Worm (Caenorhabditis elegans) whole organism, young adult: Measurements from ENCODE around the gene C06G4.4.

Experiments
- D2030.7 ChIP-seq: fragments of 200-800 bp; sonication (Bioruptor generic); IDR thresholded peaks from 2 replicates; pipeline ENCODE4 v1.3.6; 2022; ENCODE audit warnings: missing genetic modification reagents, missing genetic modification characterization, missing compliant biosample characterization
- F23B12.7 ChIP-seq: sonication (generic microtip); optimal IDR thresholded peaks from 2 replicates; lab custom pipeline; 2017; ENCODE audit warnings: missing genetic modification characterization, mild to moderate bottlenecking, missing compliant biosample characterization, antibody characterized with exemption, moderate library complexity; ENCODE audit not compliant: insufficient read depth
- F33H1.4 ChIP-seq: fragments of 200-800 bp; sonication (Bioruptor generic); IDR thresholded peaks from 2 replicates; pipeline ENCODE4 v1.3.6; 2022; ENCODE audit warnings: missing genetic modification reagents, missing genetic modification characterization, missing compliant biosample characterization
- F37B4.10 ChIP-seq: fragments of 200-800 bp; sonication (Bioruptor generic); IDR thresholded peaks from 2 replicates; pipeline ENCODE4 v1.3.6; 2022; ENCODE audit warnings: missing genetic modification characterization, missing compliant biosample characterization
- F52B5.7 ChIP-seq: sonication (generic microtip); optimal IDR thresholded peaks from 2 replicates; lab custom pipeline; 2016; ENCODE audit warnings: mild to moderate bottlenecking, missing genetic modification characterization, missing compliant biosample characterization
- Y67H2A.10 ChIP-seq: fragments of 200-800 bp; sonication (Bioruptor generic); conservative IDR thresholded peaks from 2 replicates; pipeline ENCODE4 v1.3.6; 2022; ENCODE audit warnings: missing genetic modification reagents, missing genetic modification characterization, missing compliant biosample characterization
- Y79H2A.3 ChIP-seq: fragments of 200-800 bp; sonication (Bioruptor generic); conservative IDR thresholded peaks from 2 replicates; pipeline ENCODE4 v1.3.6; 2022; ENCODE audit warnings: missing genetic modification reagents, missing genetic modification characterization, missing compliant biosample characterization
- Y95B8A.8 ChIP-seq: fragments of 200-800 bp; sonication (Bioruptor generic); IDR thresholded peaks from 2 replicates; pipeline ENCODE4 v1.3.6; 2022; ENCODE audit warnings: missing genetic modification reagents, missing genetic modification characterization, missing compliant biosample characterization
- attf-5 ChIP-seq: fragments of 200-800 bp; sonication (Bioruptor generic); optimal IDR thresholded peaks from 2 replicates; lab custom pipeline; 2018; ENCODE audit warnings: mild to moderate bottlenecking, missing genetic modification characterization, missing compliant biosample characterization
- bed-2 ChIP-seq: fragments of 200-800 bp; sonication (Bioruptor generic); IDR thresholded peaks from 2 replicates; pipeline ENCODE4 v1.3.6; 2022; ENCODE audit warnings: missing genetic modification reagents, missing genetic modification characterization, missing compliant biosample characterization
- ceh-100 ChIP-seq: fragments of 200-800 bp; sonication (Bioruptor generic); IDR thresholded peaks from 2 replicates; pipeline ENCODE4 v1.3.6; 2022; ENCODE audit warnings: missing genetic modification reagents, missing genetic modification characterization, missing compliant biosample characterization
- ceh-27 ChIP-seq: fragments of 200-800 bp; sonication (Bioruptor generic); optimal IDR thresholded peaks from 2 replicates; lab custom pipeline; 2018; ENCODE audit warnings: mild to moderate bottlenecking, missing genetic modification characterization, moderate library complexity, missing compliant biosample characterization
- ceh-40 ChIP-seq: fragments of 200-800 bp; sonication (Bioruptor generic); IDR thresholded peaks from 2 replicates; pipeline ENCODE4 v1.3.6; 2022; ENCODE audit warnings: missing genetic modification characterization, missing compliant biosample characterization
- ceh-58 ChIP-seq: fragments of 200-800 bp; sonication (Bioruptor generic); IDR thresholded peaks from 2 replicates; pipeline ENCODE4 v1.3.6; 2022; ENCODE audit warnings: missing genetic modification characterization, missing compliant biosample characterization
- dox-1 ChIP-seq: fragments of 200-800 bp; sonication (Bioruptor generic); IDR thresholded peaks from 2 replicates; pipeline ENCODE4 v1.3.6; 2022; ENCODE audit warnings: missing genetic modification reagents, missing genetic modification characterization, missing compliant biosample characterization
- dpff-1 ChIP-seq: sonication (generic microtip); optimal IDR thresholded peaks from 2 replicates; lab custom pipeline; 2017; ENCODE audit warnings: mild to moderate bottlenecking, missing genetic modification characterization, missing compliant biosample characterization
- dpl-1 ChIP-seq: fragments of 150-350 bp; optimal IDR thresholded peaks from 2 replicates; lab custom pipeline; 2014; ENCODE audit warnings: missing biosample characterization, missing genetic modification reagents, missing genetic modification characterization
- efl-1 ChIP-seq: fragments of 150-350 bp; optimal IDR thresholded peaks from 2 replicates; lab custom pipeline; 2014; ENCODE audit warnings: missing biosample characterization, missing genetic modification reagents, missing genetic modification characterization
- egl-44 ChIP-seq: fragments of 200-800 bp; sonication (Bioruptor generic); IDR thresholded peaks from 2 replicates; pipeline ENCODE4 v1.3.6; 2022; ENCODE audit warnings: missing genetic modification reagents, missing genetic modification characterization, missing compliant biosample characterization
- ekl-4 ChIP-seq: fragments of 200-800 bp; sonication (Bioruptor generic); IDR thresholded peaks from 2 replicates; pipeline ENCODE4 v1.3.6; 2022; ENCODE audit warnings: missing genetic modification reagents, missing genetic modification characterization, missing compliant biosample characterization
- him-1 ChIP-seq: sonication (generic microtip); optimal IDR thresholded peaks from 2 replicates; lab custom pipeline; 2016; ENCODE audit warnings: missing genotype, missing genetic modification reagents, missing genetic modification characterization, missing compliant biosample characterization
- hmg-1.2 ChIP-seq: fragments of 200-800 bp; sonication (Bioruptor generic); IDR thresholded peaks from 2 replicates; pipeline ENCODE4 v1.3.6; 2022; ENCODE audit warnings: missing genetic modification reagents, missing genetic modification characterization, missing compliant biosample characterization
- lin-40 ChIP-seq: sonication (generic microtip); optimal IDR thresholded peaks from 2 replicates; lab custom pipeline; 2016; ENCODE audit warnings: missing genetic modification characterization, mild to moderate bottlenecking, missing compliant biosample characterization, missing genotype, missing genetic modification reagents
- lin-54 ChIP-seq: fragments of 200-800 bp; sonication (Bioruptor generic); optimal IDR thresholded peaks from 2 replicates; lab custom pipeline; 2018; ENCODE audit warnings: mild to moderate bottlenecking, missing genetic modification characterization, missing compliant biosample characterization
- lir-1 ChIP-seq: fragments of 200-800 bp; sonication (Bioruptor generic); conservative IDR thresholded peaks from 2 replicates; pipeline ENCODE4 v1.3.6; 2022; ENCODE audit warnings: missing genetic modification reagents, missing genetic modification characterization, missing compliant biosample characterization
- lsl-1 ChIP-seq: fragments of 200-800 bp; sonication (Bioruptor generic); optimal IDR thresholded peaks from 2 replicates; lab custom pipeline; 2018; ENCODE audit warnings: mild to moderate bottlenecking, missing genetic modification characterization, moderate library complexity, missing compliant biosample characterization
- madf-10 ChIP-seq: sonication (generic microtip); optimal IDR thresholded peaks from 2 replicates; lab custom pipeline; 2016; ENCODE audit warnings: mild to moderate bottlenecking, missing genetic modification characterization, missing compliant biosample characterization
- madf-3 ChIP-seq: fragments of 200-800 bp; sonication (Bioruptor generic); IDR thresholded peaks from 2 replicates; pipeline ENCODE4 v1.3.6; 2022; ENCODE audit warnings: missing genetic modification reagents, missing genetic modification characterization, missing compliant biosample characterization
- madf-6 ChIP-seq: fragments of 200-800 bp; sonication (Bioruptor generic); IDR thresholded peaks from 2 replicates; pipeline ENCODE4 v1.3.6; 2022; ENCODE audit warnings: missing genetic modification reagents, missing genetic modification characterization, missing compliant biosample characterization
- madf-8 ChIP-seq: fragments of 200-800 bp; sonication (Bioruptor generic); conservative IDR thresholded peaks from 2 replicates; pipeline ENCODE4 v1.3.6; 2022; ENCODE audit warnings: missing genetic modification reagents, missing genetic modification characterization, missing compliant biosample characterization
- mes-4 ChIP-seq: sonication (generic microtip); optimal IDR thresholded peaks from 2 replicates; lab custom pipeline; 2016; ENCODE audit warnings: missing genotype, missing genetic modification characterization, missing compliant biosample characterization
- nfyb-1 ChIP-seq: fragments of 200-800 bp; sonication (Bioruptor generic); IDR thresholded peaks from 2 replicates; pipeline ENCODE4 v1.3.6; 2022; ENCODE audit warnings: missing genetic modification reagents, missing genetic modification characterization, missing compliant biosample characterization
- nhr-120 ChIP-seq: fragments of 200-800 bp; sonication (Bioruptor generic); IDR thresholded peaks from 2 replicates; pipeline ENCODE4 v1.3.6; 2022; ENCODE audit warnings: missing genetic modification characterization, missing compliant biosample characterization
- nhr-80 ChIP-seq: sonication (generic microtip); optimal IDR thresholded peaks from 2 replicates; lab custom pipeline; 2016; ENCODE audit warnings: missing genetic modification characterization, missing compliant biosample characterization
- nhr-90 ChIP-seq: sonication (generic microtip); optimal IDR thresholded peaks from 2 replicates; lab custom pipeline; 2016; ENCODE audit warnings: missing genotype, mild to moderate bottlenecking, missing genetic modification characterization, missing compliant biosample characterization
- pbrm-1 ChIP-seq: fragments of 200-800 bp; sonication (Bioruptor generic); IDR thresholded peaks from 2 replicates; pipeline ENCODE4 v1.3.6; 2022; ENCODE audit warnings: missing genetic modification reagents, missing genetic modification characterization, missing compliant biosample characterization
- pha-4 ChIP-seq: fragments of 150-350 bp; sonication (generic microtip); optimal IDR thresholded peaks from 2 replicates; lab custom pipeline; 2014; ENCODE audit warnings: missing biosample characterization, missing genetic modification reagents, missing genetic modification characterization
- rec-8 ChIP-seq, 2 experiments: sonication (generic microtip); optimal IDR thresholded peaks; 2 replicates each; lab custom pipeline; 2016; ENCODE audit warnings: mild to moderate bottlenecking in 2 of 2, missing genetic modification characterization in 2 of 2, missing genetic modification reagents in 2 of 2, missing genotype in 2 of 2, missing biosample characterization in 1 of 2, missing compliant biosample characterization in 1 of 2, moderate library complexity in 1 of 2
- sdz-38 ChIP-seq: sonication (generic microtip); optimal IDR thresholded peaks from 2 replicates; lab custom pipeline; 2016; ENCODE audit warnings: missing genotype, missing genetic modification characterization, missing compliant biosample characterization
- sea-2 ChIP-seq: fragments of 200-800 bp; sonication (Bioruptor generic); IDR thresholded peaks from 2 replicates; pipeline ENCODE4 v1.3.6; 2022; ENCODE audit warnings: missing genetic modification characterization, missing compliant biosample characterization
- snpc-4 ChIP-seq, 5 experiments: fragments of 150-350 bp in 1 of 5; sonication (generic microtip) in 4 of 5; optimal IDR thresholded peaks; 2 replicates each; lab custom pipeline; 2014 to 2018; ENCODE audit warnings: missing genetic modification characterization in 5 of 5, missing biosample characterization in 3 of 5, antibody characterized with exemption in 2 of 5, mild to moderate bottlenecking in 2 of 5, missing compliant biosample characterization in 2 of 5, missing genotype in 2 of 5, moderate library complexity in 2 of 5, missing genetic modification reagents in 1 of 5
- sptf-2 ChIP-seq: fragments of 200-800 bp; sonication (Bioruptor generic); optimal IDR thresholded peaks from 2 replicates; lab custom pipeline; 2018; ENCODE audit warnings: mild to moderate bottlenecking, missing genetic modification characterization, missing compliant biosample characterization
- unc-130 ChIP-seq: sonication (generic microtip); optimal IDR thresholded peaks from 2 replicates; lab custom pipeline; 2016; ENCODE audit warnings: missing genetic modification reagents, missing genetic modification characterization, missing compliant biosample characterization
- xnd-1 ChIP-seq: sonication (generic microtip); optimal IDR thresholded peaks from 2 replicates; lab custom pipeline; 2016; ENCODE audit warnings: missing genotype, missing genetic modification reagents, missing genetic modification characterization, missing compliant biosample characterization
- zfh-2 ChIP-seq: fragments of 200-800 bp; sonication (Bioruptor generic); conservative IDR thresholded peaks from 2 replicates; pipeline ENCODE4 v1.3.6; 2022; ENCODE audit warnings: missing genetic modification reagents, missing genetic modification characterization, missing compliant biosample characterization
- ztf-18 ChIP-seq: sonication (generic microtip); optimal IDR thresholded peaks from 2 replicates; lab custom pipeline; 2016; ENCODE audit warnings: missing genotype, mild to moderate bottlenecking, missing genetic modification characterization, missing compliant biosample characterization
- ztf-25 ChIP-seq: fragments of 200-800 bp; sonication (Bioruptor generic); IDR thresholded peaks from 2 replicates; pipeline ENCODE4 v1.3.6; 2022; ENCODE audit warnings: missing genetic modification reagents, missing genetic modification characterization, missing compliant biosample characterization
- ztf-3 ChIP-seq: fragments of 200-800 bp; sonication (Bioruptor generic); optimal IDR thresholded peaks from 2 replicates; lab custom pipeline; 2018; ENCODE audit warnings: mild to moderate bottlenecking, missing genetic modification characterization, missing compliant biosample characterization

C06G4.4 gene

ce11 chrIII:8020823-8021332 is 43.3 kb upstream of the C06G4.4 start, which contains the start of gene lin-36 (continued):
- TF ChIP-seq sea-2 (no peak), madf-6 (peak; percentile 38; the same call in 1 of the 2 replicates), unc-130 (no peak), lsl-1 (peak; percentile 29), nhr-120 (no peak), Y95B8A.8 (no peak), ceh-40 (GFP tag; lab: Robert Waterston, UW) (no peak), lin-40 (tag; lab: Kevin White, UChicago) (no peak), pbrm-1 (peak; percentile 57; the same call in 1 of the 2 replicates), snpc-4 (GFP tag; optimal IDR thresholded peaks at IDR 0.05; lab: Kevin White, UChicago) (peak; percentile 23), snpc-4 (tag; optimal IDR thresholded peaks at IDR 0.05; lab: Kevin White, UChicago) (peak in 2 of 4 experiments; percentile 23 to 63), dox-1 (GFP tag; lab: Robert Waterston, UW) (peak; percentile 78), xnd-1 (tag; lab: Kevin White, UChicago) (no peak), efl-1 (GFP tag; lab: Kevin White, UChicago) (peak; percentile 14), pha-4 (peak; percentile 43), ceh-100 (GFP tag; lab: Robert Waterston, UW) (0 out of 2 replicates have a peak, but pooled peaks have one; percentile 12), F23B12.7 (peak; percentile 68), mes-4 (no peak), ekl-4 (GFP tag; lab: Robert Waterston, UW) (peak; percentile 46; the same call in 1 of the 2 replicates), bed-2 (GFP tag; lab: Robert Waterston, UW) (no peak), F33H1.4 (peak; percentile 59), zfh-2 (GFP tag; lab: Robert Waterston, UW) (no peak), F37B4.10 (no peak), attf-5 (peak; percentile 78), him-1 (tag; lab: Kevin White, UChicago) (peak; percentile 35), ceh-58 (no peak), nfyb-1 (GFP tag; lab: Robert Waterston, UW) (no peak), ceh-27 (GFP tag; lab: Kevin White, UChicago) (peak; percentile 73), Y79H2A.3 (GFP tag; lab: Robert Waterston, UW) (no peak), dpl-1 (GFP tag; lab: Kevin White, UChicago) (peak; percentile 61), lin-54 (GFP tag; lab: Kevin White, UChicago) (peak; percentile 74), dpff-1 (tag; lab: Kevin White, UChicago) (no peak), nhr-90 (tag; lab: Kevin White, UChicago) (no peak), madf-3 (0 out of 2 replicates have a peak, but pooled peaks have one; percentile 9), hmg-1.2 (peak; percentile 100), ztf-18 (tag; lab: Kevin White, UChicago) (peak; percentile 71), nhr-80 (tag; lab: Kevin White, UChicago) (peak; percentile 32), madf-10 (tag; lab: Kevin White, UChicago) (peak; percentile 21)

- TF ChIP-seq egl-44 (no peak), sptf-2 (GFP tag; lab: Kevin White, UChicago) (no peak), nfyb-1 (GFP tag; lab: Robert Waterston, UW) (no peak), sdz-38 (tag; lab: Kevin White, UChicago) (no peak), ztf-25 (GFP tag; lab: Robert Waterston, UW) (no peak), ceh-40 (GFP tag; lab: Robert Waterston, UW) (no peak), madf-8 (no peak), F52B5.7 (tag; lab: Kevin White, UChicago) (no peak), D2030.7 (GFP tag; lab: Robert Waterston, UW) (no peak), ceh-58 (no peak), F33H1.4 (no peak), ztf-3 (no peak), Y67H2A.10 (GFP tag; lab: Robert Waterston, UW) (no peak), lir-1 (GFP tag; lab: Robert Waterston, UW) (no peak), rec-8 (tag; optimal IDR thresholded peaks at IDR 0.05; lab: Kevin White, UChicago) (no peak)
Observed at ce11 chrIII:8017053-8017452, 39.4 kb upstream of the C06G4.4 start.
